Fruit fly (Drosophila melanogaster): ENCODE measurements around the gene CG42789.

dm6 chr3R:26795366-26795765, 11.4 kb upstream of the CG42789 start:
- TF ChIP-seq CG17806 (tag; optimal IDR thresholded peaks at IDR 0.05), result no peak
- no peak for TF ChIP-seq D1 (tag; optimal IDR thresholded peaks at IDR 0.05)
- no peak for TF ChIP-seq CG8301 (tag; optimal IDR thresholded peaks at IDR 0.05)
- TF ChIP-seq CG9948 (tag; optimal IDR thresholded peaks at IDR 0.05), result no peak
- TF ChIP-seq CG34367 (tag; optimal IDR thresholded peaks at IDR 0.05), result no peak

Data from whole organism, pupa.